Fruit fly (Drosophila melanogaster): ENCODE data around the gene wda.

Gene wda

DNA sequence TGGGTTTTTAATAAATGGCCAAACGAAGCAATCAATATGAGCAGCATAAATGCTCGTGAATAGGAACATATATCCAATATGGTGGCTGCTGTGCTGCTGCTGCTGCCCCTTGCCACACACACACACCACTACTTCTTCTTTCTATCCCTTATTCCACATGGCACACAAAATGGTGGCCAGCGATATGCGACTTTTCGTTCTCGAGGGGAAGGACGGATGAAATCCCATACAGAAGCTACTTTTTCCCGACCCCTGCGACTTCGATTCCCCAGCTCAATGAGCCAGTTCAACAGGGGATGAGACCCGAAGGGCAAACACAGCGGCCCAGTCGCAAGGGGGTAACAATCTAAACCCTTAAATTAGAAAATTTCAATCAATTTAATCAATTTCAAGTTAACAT, 50.6 kb downstream of the wda start:
- TF ChIP-seq Rel (GFP tag; optimal IDR thresholded peaks at IDR 0.05) (no peak), Rel (tag; optimal IDR thresholded peaks at IDR 0.05) (no peak), usp (GFP tag; optimal IDR thresholded peaks at IDR 0.05) (no peak), Dfd (GFP tag; optimal IDR thresholded peaks at IDR 0.05) (no peak), woc (GFP tag; optimal IDR thresholded peaks at IDR 0.05) (no peak), jim (GFP tag; optimal IDR thresholded peaks at IDR 0.05) (no peak), brk (GFP tag; optimal IDR thresholded peaks at IDR 0.05) (no peak), dl (GFP tag; optimal IDR thresholded peaks at IDR 0.05; ENCODE audit: insufficient read depth in 1 of 2, partially characterized antibody in 2 of 2) (no peak), tai (GFP tag; optimal IDR thresholded peaks at IDR 0.05) (no peak), sv (GFP tag; optimal IDR thresholded peaks at IDR 0.05) (no peak), Hr78 (GFP tag; optimal IDR thresholded peaks at IDR 0.05) (no peak), h (GFP tag; optimal IDR thresholded peaks at IDR 0.05) (no peak), Jra (GFP tag; optimal IDR thresholded peaks at IDR 0.05) (no peak)
